Worm (Caenorhabditis elegans): ENCODE measurements around the gene rab-14.

The rab-14 gene

ce11 chrX:15606585-15607276 lies at the start of gene rab-14:
Gene rab-14, minus strand, starts transcription at chrX:15606635.
- peak; percentile 54 for TF ChIP-seq him-1 (tag; optimal IDR thresholded peaks at IDR 0.05)
- peak; percentile 50 for TF ChIP-seq dao-5 (tag; optimal IDR thresholded peaks at IDR 0.05)
- no peak for TF ChIP-seq W03F9.2 (tag; optimal IDR thresholded peaks at IDR 0.05)

ce11 chrX:15655623-15656022 lies 49.2 kb upstream of the rab-14 start:
- TF ChIP-seq him-1 (tag; optimal IDR thresholded peaks at IDR 0.05): no peak
- TF ChIP-seq dao-5 (tag; optimal IDR thresholded peaks at IDR 0.05): no peak
- no peak for TF ChIP-seq W03F9.2 (tag; optimal IDR thresholded peaks at IDR 0.05)

- no peak for TF ChIP-seq him-1 (tag; optimal IDR thresholded peaks at IDR 0.05)
- no peak for TF ChIP-seq W03F9.2 (tag; optimal IDR thresholded peaks at IDR 0.05)
- no peak for TF ChIP-seq dao-5 (tag; optimal IDR thresholded peaks at IDR 0.05)
Measured at ce11 chrX:15654969-15655368, 48.5 kb upstream of the rab-14 start.

ce11 chrX:15653196-15653595 lies 46.8 kb upstream of the rab-14 start:
- no peak for TF ChIP-seq W03F9.2 (tag; optimal IDR thresholded peaks at IDR 0.05)
- TF ChIP-seq dao-5 (tag; optimal IDR thresholded peaks at IDR 0.05): no peak
- TF ChIP-seq him-1 (tag; optimal IDR thresholded peaks at IDR 0.05): no peak

ce11 chrX:15650919-15651420 lies 44.5 kb upstream of the rab-14 start, which contains the start of gene F59D12.3:
Gene F59D12.3, minus strand, starts transcription at chrX:15650969.
- TF ChIP-seq dao-5 (tag; optimal IDR thresholded peaks at IDR 0.05) (no peak), W03F9.2 (tag; optimal IDR thresholded peaks at IDR 0.05) (no peak), him-1 (tag; optimal IDR thresholded peaks at IDR 0.05) (no peak)

ce11 chrX:15650428-15650827 lies 44.0 kb upstream of the rab-14 start:
- no peak for TF ChIP-seq him-1 (tag; optimal IDR thresholded peaks at IDR 0.05)
- TF ChIP-seq dao-5 (tag; optimal IDR thresholded peaks at IDR 0.05): no peak
- TF ChIP-seq W03F9.2 (tag; optimal IDR thresholded peaks at IDR 0.05): no peak

- TF ChIP-seq dao-5 (tag; optimal IDR thresholded peaks at IDR 0.05) (no peak), W03F9.2 (tag; optimal IDR thresholded peaks at IDR 0.05) (no peak), him-1 (tag; optimal IDR thresholded peaks at IDR 0.05) (no peak)
Measured at ce11 chrX:15647276-15647675, 40.8 kb upstream of the rab-14 start, which contains the start of gene F59D12.5. Gene F59D12.5, minus strand, starts transcription at chrX:15647369.

ce11 chrX:15642638-15643037 lies 36.2 kb upstream of the rab-14 start, which contains the start of gene H08J19.1:
Gene H08J19.1, plus strand, starts transcription at chrX:15642938.
- TF ChIP-seq him-1 (tag; optimal IDR thresholded peaks at IDR 0.05): no peak
- TF ChIP-seq W03F9.2 (tag; optimal IDR thresholded peaks at IDR 0.05): no peak
- TF ChIP-seq dao-5 (tag; optimal IDR thresholded peaks at IDR 0.05): no peak

- TF ChIP-seq him-1 (tag; optimal IDR thresholded peaks at IDR 0.05) (no peak), W03F9.2 (tag; optimal IDR thresholded peaks at IDR 0.05) (no peak), dao-5 (tag; optimal IDR thresholded peaks at IDR 0.05) (no peak)
Measured at ce11 chrX:15641380-15641779, 34.9 kb upstream of the rab-14 start.

ce11 chrX:15640603-15641002 lies 34.2 kb upstream of the rab-14 start, which contains the start of gene K09E9.7:
Gene K09E9.7, plus strand, starts transcription at chrX:15640903.
- TF ChIP-seq him-1 (tag; optimal IDR thresholded peaks at IDR 0.05) (no peak), dao-5 (tag; optimal IDR thresholded peaks at IDR 0.05) (no peak)

- TF ChIP-seq him-1 (tag; optimal IDR thresholded peaks at IDR 0.05) (peak; percentile 57), dao-5 (tag; optimal IDR thresholded peaks at IDR 0.05) (no peak)
Measured at ce11 chrX:15633964-15634363, 27.5 kb upstream of the rab-14 start.

ce11 chrX:15630790-15631204 lies 24.4 kb upstream of the rab-14 start:
- no peak for TF ChIP-seq W03F9.2 (tag; optimal IDR thresholded peaks at IDR 0.05)
- TF ChIP-seq him-1 (tag; optimal IDR thresholded peaks at IDR 0.05): no peak
- no peak for TF ChIP-seq dao-5 (tag; optimal IDR thresholded peaks at IDR 0.05)

- TF ChIP-seq dao-5 (tag; optimal IDR thresholded peaks at IDR 0.05) (no peak), him-1 (tag; optimal IDR thresholded peaks at IDR 0.05) (no peak), W03F9.2 (tag; optimal IDR thresholded peaks at IDR 0.05) (no peak)
Measured at ce11 chrX:15630340-15630739, 23.9 kb upstream of the rab-14 start, which contains the start of gene K09E9.4. Gene K09E9.4, minus strand, starts transcription at chrX:15630440.

- TF ChIP-seq dao-5 (tag; optimal IDR thresholded peaks at IDR 0.05): no peak
- no peak for TF ChIP-seq W03F9.2 (tag; optimal IDR thresholded peaks at IDR 0.05)
- TF ChIP-seq him-1 (tag; optimal IDR thresholded peaks at IDR 0.05): no peak
Measured at ce11 chrX:15629615-15630014, 23.2 kb upstream of the rab-14 start.

ce11 chrX:15628945-15629344 lies 22.5 kb upstream of the rab-14 start:
- TF ChIP-seq W03F9.2 (tag; optimal IDR thresholded peaks at IDR 0.05): no peak
- TF ChIP-seq him-1 (tag; optimal IDR thresholded peaks at IDR 0.05): no peak
- TF ChIP-seq dao-5 (tag; optimal IDR thresholded peaks at IDR 0.05): no peak

Measured in whole organism, L4/young adult.